Fruit fly (Drosophila melanogaster) whole organism: ENCODE data around the gene CG12278.

ENCODE experiments used
- pan ChIP-seq: fragments of >200 bp; optimal IDR thresholded peaks from 2 replicates; lab custom pipeline; 2017
- psq ChIP-seq: fragments of >200 bp; optimal IDR thresholded peaks from 2 replicates; lab custom pipeline; 2017

dm6 chr3R:21077577-21077976 lies 33.7 kb downstream of the CG12278 start:
- no peak for TF ChIP-seq pan (lab: Kevin White, UChicago)
- no peak for TF ChIP-seq psq (lab: Kevin White, UChicago)
